Fruit fly (Drosophila melanogaster) whole organism, embryonic: ENCODE data around the gene mRpS23.

Experiments
- Aef1 ChIP-seq: fragments of 200-800 bp; sonication (Bioruptor generic); IDR thresholded peaks from 3 replicates; pipeline ENCODE4 v1.3.6; 2022; ENCODE audit warnings: missing biosample characterization, missing genetic modification characterization
- Atf6 ChIP-seq: fragments of 200-800 bp; sonication (Bioruptor generic); IDR thresholded peaks from 2 replicates; pipeline ENCODE4 v1.3.6; 2022; ENCODE audit warnings: missing biosample characterization, missing genetic modification characterization
- CG10267 ChIP-seq: fragments of 200-800 bp; sonication (Bioruptor generic); optimal IDR thresholded peaks from 2 replicates; lab custom pipeline; 2018; ENCODE audit warnings: missing biosample characterization, mild to moderate bottlenecking, missing genetic modification characterization, moderate library complexity
- CG10366 ChIP-seq: fragments of 200-800 bp; sonication (Bioruptor generic); IDR thresholded peaks from 2 replicates; pipeline ENCODE4 v1.3.6; 2022; ENCODE audit warnings: missing biosample characterization, missing genetic modification characterization
- CG11456 ChIP-seq: fragments of 200-800 bp; sonication (Bioruptor generic); IDR thresholded peaks from 3 replicates; pipeline ENCODE4 v1.3.6; 2022; ENCODE audit warnings: missing biosample characterization, missing genetic modification characterization
- CG12219 ChIP-seq: fragments of 200-800 bp; sonication (Bioruptor generic); optimal IDR thresholded peaks from 3 replicates; lab custom pipeline; 2018; ENCODE audit warnings: missing biosample characterization, mild to moderate bottlenecking, missing genetic modification characterization
- CG12299 ChIP-seq: fragments of 200-800 bp; sonication (Bioruptor generic); optimal IDR thresholded peaks from 2 replicates; lab custom pipeline; 2018; ENCODE audit warnings: missing biosample characterization, mild to moderate bottlenecking, missing genetic modification characterization
- CG13624 ChIP-seq: fragments of 200-800 bp; sonication (Bioruptor generic); optimal IDR thresholded peaks from 2 replicates; lab custom pipeline; 2016; ENCODE audit warnings: missing biosample characterization, missing genetic modification characterization
- CG14050 ChIP-seq: fragments of 200-800 bp; sonication (Bioruptor generic); IDR thresholded peaks from 3 replicates; pipeline ENCODE4 v1.3.6; 2022; ENCODE audit warnings: missing biosample characterization, missing genetic modification characterization
- CG15601 ChIP-seq: fragments of 200-800 bp; sonication (Bioruptor generic); optimal IDR thresholded peaks from 3 replicates; lab custom pipeline; 2019; ENCODE audit warnings: missing biosample characterization, mild to moderate bottlenecking, missing genetic modification characterization, moderate library complexity
- CG15696 ChIP-seq: fragments of 200-800 bp; sonication (Bioruptor generic); optimal IDR thresholded peaks from 2 replicates; lab custom pipeline; 2019; ENCODE audit warnings: missing biosample characterization, mild to moderate bottlenecking, missing genetic modification characterization, moderate library complexity
- CG16813 ChIP-seq: fragments of 200-800 bp; sonication (Bioruptor generic); IDR thresholded peaks from 3 replicates; pipeline ENCODE4 v1.3.6; 2022; ENCODE audit warnings: missing biosample characterization, missing genetic modification characterization; ENCODE audit not compliant: partially characterized antibody
- CG16815 ChIP-seq: fragments of 200-800 bp; sonication (Bioruptor generic); optimal IDR thresholded peaks from 3 replicates; lab custom pipeline; 2017; ENCODE audit warnings: missing biosample characterization, mild to moderate bottlenecking, missing genetic modification characterization
- CG18619 ChIP-seq: fragments of 200-800 bp; sonication (Bioruptor generic); optimal IDR thresholded peaks from 3 replicates; lab custom pipeline; 2017; ENCODE audit warnings: missing biosample characterization, mild to moderate bottlenecking, missing genetic modification characterization
- CG34422 ChIP-seq: fragments of 200-800 bp; sonication (Bioruptor generic); IDR thresholded peaks from 3 replicates; pipeline ENCODE4 v1.3.6; 2022; ENCODE audit warnings: missing biosample characterization, missing genetic modification characterization
- CG3995 ChIP-seq: fragments of 200-800 bp; sonication (Bioruptor generic); optimal IDR thresholded peaks from 3 replicates; lab custom pipeline; 2016; ENCODE audit warnings: missing biosample characterization, missing genetic modification characterization
- CG6813 ChIP-seq: fragments of 200-800 bp; sonication (Bioruptor generic); optimal IDR thresholded peaks from 2 replicates; lab custom pipeline; 2017; ENCODE audit warnings: missing biosample characterization, missing genetic modification characterization, mild to moderate bottlenecking, moderate library complexity, missing genetic modification reagents
- CG7786 ChIP-seq: fragments of 200-800 bp; sonication (Bioruptor generic); optimal IDR thresholded peaks from 2 replicates; lab custom pipeline; 2016; ENCODE audit warnings: missing biosample characterization, missing genetic modification characterization
- CG7987 ChIP-seq: fragments of 200-800 bp; sonication (Bioruptor generic); optimal IDR thresholded peaks from 2 replicates; lab custom pipeline; 2018; ENCODE audit warnings: missing biosample characterization, mild to moderate bottlenecking, missing genetic modification characterization, moderate library complexity
- CG8281 ChIP-seq: fragments of 200-800 bp; sonication (Bioruptor generic); optimal IDR thresholded peaks from 2 replicates; lab custom pipeline; 2018; ENCODE audit warnings: missing biosample characterization, mild to moderate bottlenecking, missing genetic modification characterization, moderate library complexity
- CG8944 ChIP-seq: fragments of 200-800 bp; sonication (Bioruptor generic); optimal IDR thresholded peaks from 3 replicates; lab custom pipeline; 2016; ENCODE audit warnings: missing biosample characterization, missing genetic modification characterization
- CG9797 ChIP-seq: fragments of 200-800 bp; sonication (Bioruptor generic); optimal IDR thresholded peaks from 3 replicates; lab custom pipeline; 2018; ENCODE audit warnings: missing biosample characterization, mild to moderate bottlenecking, missing genetic modification characterization
- CG9876 ChIP-seq: fragments of 200-800 bp; sonication (Bioruptor generic); optimal IDR thresholded peaks from 2 replicates; lab custom pipeline; 2016; ENCODE audit warnings: missing biosample characterization, missing genetic modification characterization
- Dfd ChIP-seq, 2 experiments: fragments of >200 bp; optimal IDR thresholded peaks; 2 replicates each; lab custom pipeline; 2017; ENCODE audit warnings: missing biosample characterization in 2 of 2, missing genetic modification characterization in 2 of 2
- Eip74EF ChIP-seq, 2 experiments: fragments of 200-800 bp in 1 of 2; fragments of >200 bp in 1 of 2; sonication (Bioruptor generic) in 1 of 2; optimal IDR thresholded peaks; 2 replicates each; lab custom pipeline; 2017 to 2019; ENCODE audit warnings: missing biosample characterization in 2 of 2, missing genetic modification characterization in 2 of 2, mild to moderate bottlenecking in 1 of 2, moderate library complexity in 1 of 2
- Fer3 ChIP-seq: fragments of 200-800 bp; sonication (Bioruptor generic); optimal IDR thresholded peaks from 2 replicates; lab custom pipeline; 2018; ENCODE audit warnings: missing biosample characterization, mild to moderate bottlenecking, missing genetic modification characterization, moderate library complexity
- H15 ChIP-seq: fragments of 200-800 bp; sonication (Bioruptor generic); IDR thresholded peaks from 3 replicates; pipeline ENCODE4 v1.3.6; 2022; ENCODE audit warnings: missing biosample characterization, missing genetic modification characterization
- HLH4C ChIP-seq: fragments of 200-800 bp; sonication (Bioruptor generic); IDR thresholded peaks from 3 replicates; pipeline ENCODE4 v1.3.6; 2022; ENCODE audit warnings: missing biosample characterization, missing genetic modification characterization; ENCODE audit not compliant: partially characterized antibody
- Hand ChIP-seq: fragments of 200-800 bp; sonication (Bioruptor generic); optimal IDR thresholded peaks from 2 replicates; lab custom pipeline; 2017; ENCODE audit warnings: mild to moderate bottlenecking, missing biosample characterization, missing genetic modification reagents, missing genetic modification characterization
- Hey ChIP-seq: fragments of 200-800 bp; sonication (Bioruptor generic); optimal IDR thresholded peaks from 3 replicates; lab custom pipeline; 2018; ENCODE audit warnings: missing biosample characterization, mild to moderate bottlenecking, missing genetic modification characterization
- Hmr ChIP-seq: fragments of 200-800 bp; sonication (Bioruptor generic); optimal IDR thresholded peaks from 3 replicates; lab custom pipeline; 2017; ENCODE audit warnings: mild to moderate bottlenecking, missing biosample characterization, missing genetic modification reagents, missing genetic modification characterization
- Kr ChIP-seq: fragments of 200-800 bp; sonication (Bioruptor generic); optimal IDR thresholded peaks from 2 replicates; lab custom pipeline; 2017; ENCODE audit warnings: missing biosample characterization, mild to moderate bottlenecking, missing genetic modification characterization
- NK7.1 ChIP-seq: fragments of 200-800 bp; sonication (Bioruptor generic); optimal IDR thresholded peaks from 3 replicates; lab custom pipeline; 2016; ENCODE audit warnings: missing biosample characterization, missing genetic modification characterization
- Poxn ChIP-seq: fragments of 200-800 bp; sonication (Bioruptor generic); IDR thresholded peaks from 2 replicates; pipeline ENCODE4 v1.3.6; 2022; ENCODE audit warnings: missing biosample characterization, missing genetic modification characterization
- Side ChIP-seq: fragments of 200-800 bp; sonication (Bioruptor generic); optimal IDR thresholded peaks from 2 replicates; lab custom pipeline; 2016; ENCODE audit warnings: missing biosample characterization, missing genetic modification characterization
- Spps ChIP-seq: fragments of 200-800 bp; sonication (Bioruptor generic); optimal IDR thresholded peaks from 2 replicates; lab custom pipeline; 2018; ENCODE audit warnings: missing biosample characterization, mild to moderate bottlenecking, missing genetic modification characterization
- Sry-β ChIP-seq: fragments of 200-800 bp; sonication (Bioruptor generic); optimal IDR thresholded peaks from 2 replicates; lab custom pipeline; 2018; ENCODE audit warnings: missing biosample characterization, mild to moderate bottlenecking, missing genetic modification characterization, moderate library complexity
- chif ChIP-seq, 2 experiments: fragments of 200-800 bp; sonication (Bioruptor generic); optimal IDR thresholded peaks; 3 replicates each; lab custom pipeline; 2016; ENCODE audit warnings: missing biosample characterization in 2 of 2, missing genetic modification characterization in 2 of 2
- corto ChIP-seq: fragments of 200-800 bp; sonication (Bioruptor generic); optimal IDR thresholded peaks from 2 replicates; lab custom pipeline; 2016; ENCODE audit warnings: missing biosample characterization, mild to moderate bottlenecking, missing genetic modification characterization, moderate library complexity
- dm ChIP-seq: fragments of 200-800 bp; sonication (Bioruptor generic); optimal IDR thresholded peaks from 3 replicates; lab custom pipeline; 2016; ENCODE audit warnings: missing biosample characterization, missing genetic modification characterization
- gce ChIP-seq: fragments of 200-800 bp; sonication (Bioruptor generic); IDR thresholded peaks from 3 replicates; pipeline ENCODE4 v1.3.6; 2022; ENCODE audit warnings: missing biosample characterization, missing genetic modification characterization
- grn ChIP-seq: fragments of 200-800 bp; sonication (Bioruptor generic); optimal IDR thresholded peaks from 3 replicates; lab custom pipeline; 2017; ENCODE audit warnings: missing biosample characterization, missing genetic modification characterization
- lilli ChIP-seq: fragments of 200-800 bp; sonication (Bioruptor generic); optimal IDR thresholded peaks from 3 replicates; lab custom pipeline; 2016; ENCODE audit warnings: missing biosample characterization, missing genetic modification characterization
- onecut ChIP-seq: fragments of 200-800 bp; sonication (Bioruptor generic); IDR thresholded peaks from 2 replicates; pipeline ENCODE4 v1.3.6; 2022; ENCODE audit warnings: missing biosample characterization, missing genetic modification characterization
- run ChIP-seq: fragments of 200-800 bp; sonication (Bioruptor generic); optimal IDR thresholded peaks from 3 replicates; lab custom pipeline; 2018; ENCODE audit warnings: missing biosample characterization, mild to moderate bottlenecking, missing genetic modification characterization
- sd ChIP-seq: fragments of 200-800 bp; sonication (Bioruptor generic); optimal IDR thresholded peaks from 3 replicates; lab custom pipeline; 2018; ENCODE audit warnings: missing biosample characterization, mild to moderate bottlenecking, missing genetic modification characterization, moderate library complexity
- sob ChIP-seq: fragments of 200-800 bp; sonication (Bioruptor generic); IDR thresholded peaks from 2 replicates; pipeline ENCODE4 v1.3.6; 2022; ENCODE audit warnings: missing biosample characterization, missing genetic modification characterization
- sr ChIP-seq: fragments of 200-800 bp; sonication (Bioruptor generic); IDR thresholded peaks from 3 replicates; pipeline ENCODE4 v1.3.6; 2022; ENCODE audit warnings: missing biosample characterization, missing genetic modification characterization
- tgo ChIP-seq: fragments of 200-800 bp; sonication (Bioruptor generic); IDR thresholded peaks from 3 replicates; pipeline ENCODE4 v1.3.6; 2022; ENCODE audit warnings: missing biosample characterization, missing genetic modification characterization
- tup ChIP-seq: fragments of 200-800 bp; sonication (Bioruptor generic); optimal IDR thresholded peaks from 2 replicates; lab custom pipeline; 2016; ENCODE audit warnings: missing biosample characterization, mild to moderate bottlenecking, missing genetic modification characterization, moderate library complexity
- vvl ChIP-seq: fragments of 200-800 bp; sonication (Bioruptor generic); IDR thresholded peaks from 2 replicates; pipeline ENCODE4 v1.3.6; 2022; ENCODE audit warnings: missing biosample characterization, missing genetic modification characterization
- yki ChIP-seq: fragments of >200 bp; optimal IDR thresholded peaks from 3 replicates; lab custom pipeline; 2018

mRpS23 gene

dm6 chr2L:13881939-13882338 is 47.1 kb upstream of the mRpS23 start (continued):
- TF ChIP-seq Spps (tag; lab: Kevin White, UChicago) (no peak), CG12299 (tag; lab: Kevin White, UChicago) (no peak), CG8281 (no peak), CG12219 (GFP tag; lab: Kevin White, UChicago) (no peak), CG3995 (no peak), CG6813 (GFP tag; lab: Kevin White, UChicago) (no peak), Poxn (GFP tag; lab: Robert Waterston, UW) (no peak), Hey (no peak), CG9797 (GFP tag; lab: Kevin White, UChicago) (no peak), Sry-β (GFP tag; lab: Kevin White, UChicago) (no peak), run (tag; lab: Kevin White, UChicago) (no peak), CG34422 (GFP tag; lab: Robert Waterston, UW) (no peak), tgo (GFP tag; lab: Robert Waterston, UW) (no peak), Hand (GFP tag; lab: Kevin White, UChicago) (peak; percentile 14), lilli (peak; percentile 22), CG10267 (tag; lab: Kevin White, UChicago) (no peak), HLH4C (no peak), tup (GFP tag; lab: Kevin White, UChicago) (no peak), CG15696 (tag; lab: Kevin White, UChicago) (no peak), Hmr (GFP tag; lab: Kevin White, UChicago) (peak; percentile 81), Atf6 (GFP tag; lab: Robert Waterston, UW) (peak; percentile 28; the same call in 1 of the 2 replicates), vvl (GFP tag; lab: Robert Waterston, UW) (no peak), yki (lab: Kevin White, UChicago) (no peak), Aef1 (GFP tag; lab: Robert Waterston, UW) (no peak), CG13624 (peak; percentile 8), sr (GFP tag; lab: Robert Waterston, UW) (no peak), H15 (GFP tag; lab: Robert Waterston, UW) (no peak), Dfd (GFP tag; optimal IDR thresholded peaks at IDR 0.05; lab: Kevin White, UChicago) (no peak), CG18619 (GFP tag; lab: Kevin White, UChicago) (no peak), CG7987 (GFP tag; lab: Kevin White, UChicago) (peak; percentile 19), CG7786 (peak; percentile 24), grn (no peak), CG16815 (GFP tag; lab: Kevin White, UChicago) (no peak), Side (no peak), CG15601 (tag; lab: Kevin White, UChicago) (no peak), sob (GFP tag; lab: Robert Waterston, UW) (peak; percentile 54; the same call in 1 of the 2 replicates), sd (tag; lab: Kevin White, UChicago) (peak; percentile 61), CG10366 (GFP tag; lab: Robert Waterston, UW) (no peak), NK7.1 (GFP tag; lab: Kevin White, UChicago) (no peak), Fer3 (tag; lab: Kevin White, UChicago) (peak; percentile 51), CG14050 (GFP tag; lab: Robert Waterston, UW) (no peak), Eip74EF (GFP tag; optimal IDR thresholded peaks at IDR 0.05; lab: Kevin White, UChicago) (no peak), Kr (GFP tag; lab: Kevin White, UChicago) (no peak), CG11456 (GFP tag; lab: Robert Waterston, UW) (no peak), dm (GFP tag; lab: Kevin White, UChicago) (no peak), CG8944 (GFP tag; lab: Kevin White, UChicago) (no peak), onecut (no peak), corto (GFP tag; lab: Kevin White, UChicago) (no peak), chif (GFP tag; optimal IDR thresholded peaks at IDR 0.05; lab: Kevin White, UChicago) (no peak), CG9876 (no peak), CG16813 (no peak), gce (GFP tag; lab: Robert Waterston, UW) (no peak)
